Worm (Caenorhabditis elegans): Measurements from ENCODE around the gene C23G10.7.

DNA sequence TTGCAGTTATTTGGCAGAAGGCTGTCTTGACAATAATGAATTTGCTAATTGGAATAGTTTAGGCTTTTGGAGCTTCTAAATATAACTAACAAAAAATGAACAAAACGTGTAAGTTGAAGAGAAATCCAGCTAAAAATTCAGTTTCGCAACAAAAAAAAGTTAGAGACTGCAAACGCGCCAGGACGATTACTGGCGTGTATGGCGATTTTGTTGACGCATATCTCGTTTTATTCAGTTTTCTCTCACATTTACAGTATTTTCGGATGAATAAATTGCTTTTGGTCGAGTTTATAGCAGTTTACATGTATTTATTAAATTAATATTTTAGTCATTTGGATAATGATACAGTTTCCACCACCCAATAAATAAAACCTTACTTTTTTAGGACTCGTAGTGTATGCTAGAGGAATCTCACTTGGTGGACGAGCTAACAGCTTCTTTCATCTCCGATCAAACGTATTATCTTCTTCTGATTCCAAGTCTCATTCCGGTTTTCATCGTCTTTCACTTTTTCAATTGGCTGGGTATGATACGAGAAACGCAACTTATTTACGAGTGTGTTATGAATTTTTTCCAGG, 25.1 kb downstream of the C23G10.7 start, which contains the start of the genes abcf-3 and F42A10.5:
- TF ChIP-seq ztf-11 (tag; optimal IDR thresholded peaks at IDR 0.05) = peak in 1 of 2 experiments; percentile 32
- no peak for TF ChIP-seq hlh-17 (GFP tag; optimal IDR thresholded peaks at IDR 0.05; ENCODE audit: borderline replicate concordance)
- TF ChIP-seq mdl-1 (tag; optimal IDR thresholded peaks at IDR 0.05) = peak in 1 of 2 experiments; percentile 50
- TF ChIP-seq unc-62 (GFP tag; optimal IDR thresholded peaks at IDR 0.05) = no peak
- peak; percentile 30 for TF ChIP-seq ztf-4 (tag; optimal IDR thresholded peaks at IDR 0.05)
